Comparison of ENCODE assay signal across 2 fruit fly cellular contexts in the genomic region with DNA sequence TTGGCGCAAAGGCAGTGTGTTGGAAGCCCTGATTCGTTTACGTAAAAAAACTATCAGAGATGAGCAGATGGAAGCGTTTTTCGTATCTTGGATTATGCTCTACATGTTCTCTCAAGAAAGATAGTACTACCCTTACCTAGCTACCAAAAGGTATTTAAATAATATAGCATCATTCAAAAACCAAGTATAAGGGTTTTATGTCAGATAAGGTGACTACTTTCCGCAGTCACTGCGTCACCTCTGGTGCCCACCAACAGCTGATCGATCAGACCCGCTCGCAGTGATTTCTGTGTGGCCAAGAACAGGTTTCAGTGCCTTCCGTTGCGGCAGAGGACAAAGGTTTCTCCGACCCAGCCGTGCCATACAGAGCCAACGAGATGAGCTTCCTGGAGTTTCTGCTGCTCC.
TF ChIP-seq lines count a peak whose summit lies in the region.

TSS of gene Eno (minus strand) at position 30 of the 405 bp plus-strand sequence.
TSS of gene CG31937 (plus strand) at position 281 of the 405 bp plus-strand sequence.

TF ChIP-seq in whole organism, embryonic, 481 proteins besides CTCF, POLR2A, EP300 and RAD21 (continued from another document and continues in another):
- peak; percentile 70 for TF ChIP-seq gem (tag; optimal IDR thresholded peaks at IDR 0.05; lab: Kevin White, UChicago)
- TF ChIP-seq ato (GFP tag; IDR thresholded peaks at IDR 0.05; lab: Robert Waterston, UW; ENCODE audit: partially characterized antibody), result no peak
- TF ChIP-seq CG2129 (GFP tag; IDR thresholded peaks at IDR 0.05; lab: Robert Waterston, UW; ENCODE audit: partially characterized antibody), result no peak
- TF ChIP-seq CG17385 (GFP tag; optimal IDR thresholded peaks at IDR 0.05; lab: Kevin White, UChicago), result peak; percentile 47
- 0 out of 2 replicates have a peak, but pooled peaks have one; percentile 29 for TF ChIP-seq CG4730 (GFP tag; IDR thresholded peaks at IDR 0.05; lab: Robert Waterston, UW)
- TF ChIP-seq Dip3 (GFP tag; optimal IDR thresholded peaks at IDR 0.05; lab: Kevin White, UChicago), result peak; percentile 55
- TF ChIP-seq sens (GFP tag; lab: Kevin White, UChicago), result peak; percentile 93
- TF ChIP-seq slp2 (GFP tag; optimal IDR thresholded peaks at IDR 0.05; lab: Kevin White, UChicago), result no peak
- TF ChIP-seq B-H1 (GFP tag; IDR thresholded peaks at IDR 0.05; lab: Robert Waterston, UW), result peak; percentile 17; the same call in 2 of the 3 replicates
- TF ChIP-seq CG15479 (GFP tag; optimal IDR thresholded peaks at IDR 0.05; lab: Kevin White, UChicago), result no peak
- peak; percentile 43 for TF ChIP-seq CG12104 (GFP tag; optimal IDR thresholded peaks at IDR 0.05; lab: Kevin White, UChicago)
- peak; percentile 14; the same call in 1 of the 2 replicates for TF ChIP-seq onecut (GFP tag; IDR thresholded peaks at IDR 0.05; lab: Robert Waterston, UW)
- no peak for TF ChIP-seq CG15073 (GFP tag; optimal IDR thresholded peaks at IDR 0.05; lab: Kevin White, UChicago)
- TF ChIP-seq stwl (tag; optimal IDR thresholded peaks at IDR 0.05; lab: Kevin White, UChicago), result no peak
- no peak for TF ChIP-seq CG10274 (GFP tag; optimal IDR thresholded peaks at IDR 0.05; lab: Kevin White, UChicago)
- TF ChIP-seq Dip2 (GFP tag; IDR thresholded peaks at IDR 0.05; lab: Robert Waterston, UW), result no peak
- TF ChIP-seq oc (tag; optimal IDR thresholded peaks at IDR 0.05; lab: Kevin White, UChicago), result no peak
- TF ChIP-seq CG6683 (GFP tag; optimal IDR thresholded peaks at IDR 0.05; lab: Kevin White, UChicago), result no peak
- TF ChIP-seq CG12071 (GFP tag; optimal IDR thresholded peaks at IDR 0.05; lab: Kevin White, UChicago), result no peak
- peak; percentile 14 for TF ChIP-seq CG9727 (GFP tag; optimal IDR thresholded peaks at IDR 0.05; lab: Kevin White, UChicago)
- TF ChIP-seq CG31388 (GFP tag; optimal IDR thresholded peaks at IDR 0.05; lab: Kevin White, UChicago), result no peak
- TF ChIP-seq kah (GFP tag; optimal IDR thresholded peaks at IDR 0.05; lab: Kevin White, UChicago), result no peak
- TF ChIP-seq dimm (GFP tag; IDR thresholded peaks at IDR 0.05; lab: Robert Waterston, UW), result no peak
- TF ChIP-seq Sox102F (GFP tag; optimal IDR thresholded peaks at IDR 0.05; lab: Kevin White, UChicago), result peak; percentile 38
- peak; percentile 28 for TF ChIP-seq NC2β (GFP tag; optimal IDR thresholded peaks at IDR 0.05; lab: Kevin White, UChicago)
- peak; percentile 60 for TF ChIP-seq CG12391 (tag; optimal IDR thresholded peaks at IDR 0.05; lab: Kevin White, UChicago)
- TF ChIP-seq CG34376 (GFP tag; optimal IDR thresholded peaks at IDR 0.05; lab: Kevin White, UChicago), result peak; percentile 54
- peak; percentile 17 for TF ChIP-seq tin (GFP tag; optimal IDR thresholded peaks at IDR 0.05; lab: Kevin White, UChicago)
- TF ChIP-seq ind (GFP tag; optimal IDR thresholded peaks at IDR 0.05; lab: Kevin White, UChicago), result peak; percentile 54
- TF ChIP-seq zen2 (GFP tag; IDR thresholded peaks at IDR 0.05; lab: Robert Waterston, UW; ENCODE audit: partially characterized antibody), result no peak
- TF ChIP-seq CG17186 (GFP tag; optimal IDR thresholded peaks at IDR 0.05; lab: Kevin White, UChicago), result no peak
- TF ChIP-seq CG33557 (GFP tag; optimal IDR thresholded peaks at IDR 0.05; lab: Kevin White, UChicago), result no peak
- TF ChIP-seq Dref (GFP tag; IDR thresholded peaks at IDR 0.05; lab: Robert Waterston, UW), result no peak
- TF ChIP-seq HLH3B (GFP tag; IDR thresholded peaks at IDR 0.05; lab: Robert Waterston, UW), result peak; percentile 54
- TF ChIP-seq Max (GFP tag; optimal IDR thresholded peaks at IDR 0.05; lab: Kevin White, UChicago), result peak; percentile 32
- peak; percentile 56 for TF ChIP-seq CG13624 (GFP tag; optimal IDR thresholded peaks at IDR 0.05; lab: Kevin White, UChicago)
- TF ChIP-seq HmgD (GFP tag; optimal IDR thresholded peaks at IDR 0.05; lab: Kevin White, UChicago), result peak; percentile 21
- peak; percentile 48 for TF ChIP-seq CG10209 (GFP tag; optimal IDR thresholded peaks at IDR 0.05; lab: Kevin White, UChicago)
- no peak for TF ChIP-seq CG2202 (tag; optimal IDR thresholded peaks at IDR 0.05; lab: Kevin White, UChicago)
- TF ChIP-seq gt (GFP tag; IDR thresholded peaks at IDR 0.05; lab: Robert Waterston, UW), result no peak
- TF ChIP-seq hkb (optimal IDR thresholded peaks at IDR 0.05; lab: Kevin White, UChicago), result no peak
- peak; percentile 46; the same call in 1 of the 2 replicates for TF ChIP-seq hkb (GFP tag; IDR thresholded peaks at IDR 0.05; lab: Robert Waterston, UW)
- TF ChIP-seq Drgx (GFP tag; IDR thresholded peaks at IDR 0.05; lab: Robert Waterston, UW), result peak; percentile 49
- no peak for TF ChIP-seq TFAM (GFP tag; optimal IDR thresholded peaks at IDR 0.05; lab: Kevin White, UChicago)
- peak; percentile 54; the same call in 2 of the 3 replicates for TF ChIP-seq Aef1 (GFP tag; IDR thresholded peaks at IDR 0.05; lab: Robert Waterston, UW)
- peak; percentile 61 for TF ChIP-seq CG6689 (GFP tag; IDR thresholded peaks at IDR 0.05; lab: Robert Waterston, UW)
- TF ChIP-seq eve (GFP tag; optimal IDR thresholded peaks at IDR 0.05; lab: Kevin White, UChicago), result no peak
- TF ChIP-seq hbn (GFP tag; IDR thresholded peaks at IDR 0.05; lab: Robert Waterston, UW; ENCODE audit: partially characterized antibody), result peak; percentile 11; the same call in 1 of the 2 replicates
- TF ChIP-seq CG18476 (GFP tag; optimal IDR thresholded peaks at IDR 0.05; lab: Kevin White, UChicago), result no peak
- peak; percentile 3 for TF ChIP-seq Side (GFP tag; optimal IDR thresholded peaks at IDR 0.05; lab: Kevin White, UChicago)
- no peak for TF ChIP-seq peb (GFP tag; IDR thresholded peaks at IDR 0.05; lab: Robert Waterston, UW)
- TF ChIP-seq chn (GFP tag; optimal IDR thresholded peaks at IDR 0.05; lab: Kevin White, UChicago), result peak; percentile 4
- TF ChIP-seq sim (GFP tag; IDR thresholded peaks at IDR 0.05; lab: Robert Waterston, UW), result no peak
- peak; percentile 12 for TF ChIP-seq nmo (GFP tag; optimal IDR thresholded peaks at IDR 0.05; lab: Kevin White, UChicago)
- no peak for TF ChIP-seq CG6175 (GFP tag; IDR thresholded peaks at IDR 0.05; lab: Robert Waterston, UW)
- peak; percentile 14; the same call in 1 of the 2 replicates for TF ChIP-seq ttk (GFP tag; IDR thresholded peaks at IDR 0.05; lab: Robert Waterston, UW)
- TF ChIP-seq CG11695 (GFP tag; IDR thresholded peaks at IDR 0.05; lab: Robert Waterston, UW), result 0 out of 3 replicates have a peak, but pooled peaks have one; percentile 31
- peak; percentile 29 for TF ChIP-seq Sry-δ (GFP tag; optimal IDR thresholded peaks at IDR 0.05; lab: Kevin White, UChicago)
- TF ChIP-seq CG4328 (GFP tag; optimal IDR thresholded peaks at IDR 0.05; lab: Kevin White, UChicago), result no peak
- no peak for TF ChIP-seq Hmx (GFP tag; optimal IDR thresholded peaks at IDR 0.05; lab: Kevin White, UChicago)
- no peak for TF ChIP-seq pita (GFP tag; optimal IDR thresholded peaks at IDR 0.05; lab: Kevin White, UChicago)
- peak; percentile 22 for TF ChIP-seq CG18262 (tag; optimal IDR thresholded peaks at IDR 0.05; lab: Kevin White, UChicago)

TF ChIP-seq in whole organism, prepupa, 60 proteins besides CTCF, POLR2A, EP300 and RAD21 (continued from another document):
- TF ChIP-seq CG10669 (GFP tag; optimal IDR thresholded peaks at IDR 0.05; lab: Kevin White, UChicago), result peak; percentile 1
- peak; percentile 74 for TF ChIP-seq esn (GFP tag; optimal IDR thresholded peaks at IDR 0.05; lab: Kevin White, UChicago)
- TF ChIP-seq OdsH (GFP tag; optimal IDR thresholded peaks at IDR 0.05; lab: Kevin White, UChicago), result peak; percentile 72
- peak; percentile 13 for TF ChIP-seq Hr38 (GFP tag; optimal IDR thresholded peaks at IDR 0.05; lab: Kevin White, UChicago)
- peak; percentile 42 for TF ChIP-seq CG6808 (GFP tag; optimal IDR thresholded peaks at IDR 0.05; lab: Kevin White, UChicago)
- peak; percentile 41 for TF ChIP-seq CG4318 (GFP tag; optimal IDR thresholded peaks at IDR 0.05; lab: Kevin White, UChicago)
- TF ChIP-seq Smox (GFP tag; optimal IDR thresholded peaks at IDR 0.05; lab: Kevin White, UChicago), result peak; percentile 29
- peak in 1 of 2 experiments; percentile 30 for TF ChIP-seq ss (GFP tag; optimal IDR thresholded peaks at IDR 0.05; lab: Kevin White, UChicago)
- TF ChIP-seq CG16779 (tag; optimal IDR thresholded peaks at IDR 0.05; lab: Kevin White, UChicago), result peak; percentile 16
- peak; percentile 41 for TF ChIP-seq Ets21C (GFP tag; optimal IDR thresholded peaks at IDR 0.05; lab: Kevin White, UChicago)
